Worm (Caenorhabditis elegans): ENCODE data around the gene T26C11.9.

Gene T26C11.9

DNA sequence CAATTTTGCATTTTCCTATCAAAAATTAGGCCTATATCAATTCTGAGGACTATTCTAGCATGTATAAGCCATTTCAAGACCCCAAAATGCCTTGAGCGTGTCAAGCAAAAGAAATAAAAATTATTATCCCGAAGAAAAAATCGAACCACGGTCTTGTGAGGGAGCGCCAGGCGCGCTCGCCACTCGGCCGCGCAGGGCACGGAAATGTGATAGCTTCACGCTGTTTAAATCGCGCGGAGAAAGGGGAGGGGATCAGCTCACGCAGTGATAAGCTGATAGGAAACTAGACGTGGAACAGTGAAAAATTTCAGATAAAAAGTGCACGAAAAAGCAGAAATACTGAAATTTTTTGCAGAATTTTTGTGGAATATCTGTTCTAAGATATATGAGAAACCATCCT lies 15.9 kb downstream of the T26C11.9 start (continued):
- TF ChIP-seq nhr-11 (tag; optimal IDR thresholded peaks at IDR 0.05) (no peak), isw-1 (GFP tag; IDR thresholded peaks at IDR 0.05) (no peak), mep-1 (tag; optimal IDR thresholded peaks at IDR 0.05) (no peak), snu-23 (GFP tag; optimal IDR thresholded peaks at IDR 0.05) (peak; percentile 63), lin-35 (GFP tag; optimal IDR thresholded peaks at IDR 0.05) (peak in 1 of 2 experiments; percentile 64), fos-1 (tag; optimal IDR thresholded peaks at IDR 0.05) (no peak), vab-15 (tag; optimal IDR thresholded peaks at IDR 0.05) (no peak), egl-27 (tag; optimal IDR thresholded peaks at IDR 0.05) (no peak), dpl-1 (GFP tag; optimal IDR thresholded peaks at IDR 0.05) (peak in 2 of 3 experiments; percentile 11 to 15), C16A3.4 (tag; optimal IDR thresholded peaks at IDR 0.05) (peak; percentile 35), sup-37 (GFP tag; optimal IDR thresholded peaks at IDR 0.05) (no peak), ceh-8 (GFP tag; optimal IDR thresholded peaks at IDR 0.05) (no peak), pag-3 (tag; optimal IDR thresholded peaks at IDR 0.05; ENCODE audit: borderline replicate concordance, insufficient read depth) (no peak), zag-1 (tag; optimal IDR thresholded peaks at IDR 0.05) (no peak), ama-1 (optimal IDR thresholded peaks at IDR 0.05) (no peak), nhr-237 (tag; optimal IDR thresholded peaks at IDR 0.05) (no peak), efl-3 (GFP tag; optimal IDR thresholded peaks at IDR 0.05) (no peak), fkh-8 (tag; optimal IDR thresholded peaks at IDR 0.05) (peak; percentile 55), zip-4 (GFP tag; optimal IDR thresholded peaks at IDR 0.05) (no peak), nhr-76 (tag; optimal IDR thresholded peaks at IDR 0.05) (no peak), ceh-90 (tag; optimal IDR thresholded peaks at IDR 0.05) (no peak), snpc-4 (tag; optimal IDR thresholded peaks at IDR 0.05) (peak; percentile 22), nhr-77 (tag; optimal IDR thresholded peaks at IDR 0.05) (no peak), ets-5 (GFP tag; IDR thresholded peaks at IDR 0.05) (no peak), ceh-82 (tag; optimal IDR thresholded peaks at IDR 0.05) (peak in 2 of 3 experiments; percentile 40 to 56), lin-15B (tag; optimal IDR thresholded peaks at IDR 0.05) (no peak), lir-3 (tag; optimal IDR thresholded peaks at IDR 0.05; ENCODE audit: poor library complexity) (no peak), unc-86 (tag; optimal IDR thresholded peaks at IDR 0.05) (no peak), ces-1 (GFP tag; optimal IDR thresholded peaks at IDR 0.05) (no peak), aly-2 (tag; optimal IDR thresholded peaks at IDR 0.05) (no peak)

- no peak for TF ChIP-seq fkh-4 (tag; optimal IDR thresholded peaks at IDR 0.05; ENCODE audit: borderline replicate concordance)
- TF ChIP-seq hlh-17 (GFP tag; optimal IDR thresholded peaks at IDR 0.05; ENCODE audit: borderline replicate concordance), result no peak
- TF ChIP-seq efl-1 (optimal IDR thresholded peaks at IDR 0.05), result no peak
- TF ChIP-seq efl-1 (GFP tag; optimal IDR thresholded peaks at IDR 0.05 in 1 of 2), result no peak
- TF ChIP-seq ceh-63 (GFP tag; optimal IDR thresholded peaks at IDR 0.05), result no peak
- no peak for TF ChIP-seq nhr-237 (tag; optimal IDR thresholded peaks at IDR 0.05)
- no peak for TF ChIP-seq egl-27 (tag; optimal IDR thresholded peaks at IDR 0.05)
- TF ChIP-seq ztf-11 (tag; optimal IDR thresholded peaks at IDR 0.05), result no peak
- no peak for TF ChIP-seq tbx-2 (tag; optimal IDR thresholded peaks at IDR 0.05)
- no peak for TF ChIP-seq F16B12.6 (tag; optimal IDR thresholded peaks at IDR 0.05)
- no peak for TF ChIP-seq nhr-47 (tag; optimal IDR thresholded peaks at IDR 0.05)
- TF ChIP-seq lsy-2 (tag; optimal IDR thresholded peaks at IDR 0.05), result no peak
- no peak for TF ChIP-seq hlh-4 (tag; optimal IDR thresholded peaks at IDR 0.05)
- TF ChIP-seq nhr-76 (tag; optimal IDR thresholded peaks at IDR 0.05), result no peak
- TF ChIP-seq C16A3.4 (tag; optimal IDR thresholded peaks at IDR 0.05), result no peak
- no peak for TF ChIP-seq mef-2 (tag; optimal IDR thresholded peaks at IDR 0.05)
- TF ChIP-seq unc-98 (GFP tag; IDR thresholded peaks at IDR 0.05), result no peak
- TF ChIP-seq nhr-90 (tag; optimal IDR thresholded peaks at IDR 0.05; ENCODE audit: poor library complexity), result no peak
- no peak for TF ChIP-seq pqm-1 (tag; optimal IDR thresholded peaks at IDR 0.05)
These were observed 23.2 kb downstream of the T26C11.9 start for ce11 chrX:1830475-1830874.
